Fruit fly (Drosophila melanogaster) whole organism, adult: ENCODE data around the gene t-Grip91.

Source experiments
- CG11617 ChIP-seq: fragments of 200-800 bp; sonication (Bioruptor generic); optimal IDR thresholded peaks from 2 replicates; lab custom pipeline; 2017; ENCODE audit warnings: mild to moderate bottlenecking, missing biosample characterization, missing genetic modification reagents, missing genetic modification characterization
- CG12768 ChIP-seq: fragments of 200-800 bp; sonication (Bioruptor generic); optimal IDR thresholded peaks from 2 replicates; lab custom pipeline; 2017; ENCODE audit warnings: missing biosample characterization, missing genetic modification characterization, mild to moderate bottlenecking, moderate library complexity, missing genetic modification reagents
- CG14711 ChIP-seq: fragments of 200-800 bp; sonication (Bioruptor generic); optimal IDR thresholded peaks from 2 replicates; lab custom pipeline; 2018; ENCODE audit warnings: missing biosample characterization, mild to moderate bottlenecking, missing genetic modification characterization, moderate library complexity
- CG1620 ChIP-seq: fragments of 200-800 bp; sonication (Bioruptor generic); optimal IDR thresholded peaks from 2 replicates; lab custom pipeline; 2016; ENCODE audit warnings: missing biosample characterization, missing genetic modification characterization
- CG33017 ChIP-seq: fragments of 200-800 bp; sonication (Bioruptor generic); optimal IDR thresholded peaks from 2 replicates; lab custom pipeline; 2018; ENCODE audit warnings: missing biosample characterization, mild to moderate bottlenecking, missing genetic modification characterization, moderate library complexity
- CG5204 ChIP-seq: fragments of 200-800 bp; sonication (Bioruptor generic); optimal IDR thresholded peaks from 2 replicates; lab custom pipeline; 2016; ENCODE audit warnings: missing biosample characterization, missing genetic modification characterization
- CG7045 ChIP-seq: fragments of 200-800 bp; sonication (Bioruptor generic); optimal IDR thresholded peaks from 2 replicates; lab custom pipeline; 2017; ENCODE audit warnings: missing biosample characterization, mild to moderate bottlenecking, missing genetic modification characterization
- CG7101 ChIP-seq: fragments of 200-800 bp; sonication (Bioruptor generic); optimal IDR thresholded peaks from 2 replicates; lab custom pipeline; 2018; ENCODE audit warnings: missing biosample characterization, mild to moderate bottlenecking, missing genetic modification characterization, moderate library complexity
- Clk ChIP-seq: fragments of 200-800 bp; sonication (Bioruptor generic); optimal IDR thresholded peaks from 2 replicates; lab custom pipeline; 2017; ENCODE audit warnings: missing biosample characterization, missing genetic modification characterization
- Crg-1 ChIP-seq: fragments of 200-800 bp; sonication (Bioruptor generic); optimal IDR thresholded peaks from 2 replicates; lab custom pipeline; 2016; ENCODE audit warnings: missing biosample characterization, missing genetic modification characterization
- Hr96 ChIP-seq: fragments of 200-800 bp; sonication (Bioruptor generic); optimal IDR thresholded peaks from 2 replicates; lab custom pipeline; 2016; ENCODE audit warnings: missing biosample characterization, missing genetic modification characterization
- Mnt ChIP-seq: fragments of 200-800 bp; sonication (Bioruptor generic); optimal IDR thresholded peaks from 2 replicates; lab custom pipeline; 2016; ENCODE audit warnings: missing biosample characterization, mild to moderate bottlenecking, missing genetic modification characterization
- bab1 ChIP-seq: fragments of 200-800 bp; sonication (Bioruptor generic); optimal IDR thresholded peaks from 3 replicates; lab custom pipeline; 2019; ENCODE audit warnings: missing biosample characterization, mild to moderate bottlenecking, missing genetic modification characterization, moderate library complexity
- cic ChIP-seq: fragments of 200-800 bp; sonication (Bioruptor generic); optimal IDR thresholded peaks from 2 replicates; lab custom pipeline; 2017; ENCODE audit warnings: missing biosample characterization, mild to moderate bottlenecking, missing genetic modification characterization, moderate library complexity
- cnc ChIP-seq, 2 experiments: fragments of >200 bp; optimal IDR thresholded peaks; 2 replicates each; lab custom pipeline; 2017
- kay ChIP-seq: fragments of 200-800 bp; sonication (Bioruptor generic); peaks from one replicate; lab custom pipeline; 2016; ENCODE audit warnings: missing biosample characterization, missing genetic modification characterization, borderline replicate concordance
- ovo ChIP-seq: fragments of 200-800 bp; sonication (Bioruptor generic); optimal IDR thresholded peaks from 2 replicates; lab custom pipeline; 2016; ENCODE audit warnings: missing biosample characterization, missing genetic modification characterization
- pad ChIP-seq: fragments of 200-800 bp; sonication (Bioruptor generic); optimal IDR thresholded peaks from 3 replicates; lab custom pipeline; 2017; ENCODE audit warnings: missing biosample characterization, missing genetic modification characterization, mild to moderate bottlenecking, moderate library complexity, missing genetic modification reagents
- tj ChIP-seq: fragments of 200-800 bp; sonication (Bioruptor generic); optimal IDR thresholded peaks from 3 replicates; lab custom pipeline; 2017; ENCODE audit warnings: missing biosample characterization, mild to moderate bottlenecking, missing genetic modification characterization, moderate library complexity
- toe ChIP-seq: fragments of 200-800 bp; sonication (Bioruptor generic); optimal IDR thresholded peaks from 2 replicates; lab custom pipeline; 2016; ENCODE audit warnings: missing biosample characterization, missing genetic modification characterization

The t-Grip91 gene

DNA sequence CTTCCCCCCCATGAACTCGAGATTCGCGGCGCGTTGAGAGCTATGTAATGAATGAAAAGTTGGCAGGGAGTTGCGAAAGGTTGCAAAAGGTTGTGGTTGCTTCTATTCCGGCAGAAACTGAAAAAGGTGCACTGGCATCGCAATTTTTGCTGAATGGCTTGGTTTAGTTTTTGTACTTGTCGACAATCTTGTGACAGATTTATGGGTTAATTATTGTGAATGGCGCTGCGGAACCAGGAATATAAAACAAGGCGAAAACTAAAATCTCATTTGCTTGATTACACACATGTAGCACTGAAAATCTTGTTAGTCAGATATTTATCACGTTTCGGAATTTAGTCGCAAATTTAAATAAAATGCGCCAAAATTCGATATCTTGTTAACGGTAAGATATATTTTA lies at the start of gene t-Grip91:
TSS of gene t-Grip91 (plus strand) at position 301 of the 400 bp plus-strand sequence.
- no peak for TF ChIP-seq CG33017
- TF ChIP-seq CG7045 (GFP tag; lab: Kevin White, UChicago) = no peak
- TF ChIP-seq CG5204 = no peak
- no peak for TF ChIP-seq CG7101 (tag; lab: Kevin White, UChicago)
- no peak for TF ChIP-seq CG11617 (GFP tag; lab: Kevin White, UChicago)
- no peak for TF ChIP-seq cnc (optimal IDR thresholded peaks at IDR 0.05; lab: Kevin White, UChicago)
- no peak for TF ChIP-seq pad (GFP tag; lab: Kevin White, UChicago)
- no peak for TF ChIP-seq bab1
- no peak for TF ChIP-seq Hr96 (GFP tag; lab: Kevin White, UChicago)
- no peak for TF ChIP-seq CG14711
- TF ChIP-seq Clk = no peak
- TF ChIP-seq cic (GFP tag; lab: Kevin White, UChicago) = no peak
- TF ChIP-seq Mnt (GFP tag; lab: Kevin White, UChicago) = no peak
- no peak for TF ChIP-seq toe (GFP tag; lab: Kevin White, UChicago)
- no peak for TF ChIP-seq ovo
- TF ChIP-seq CG12768 = no peak

DNA sequence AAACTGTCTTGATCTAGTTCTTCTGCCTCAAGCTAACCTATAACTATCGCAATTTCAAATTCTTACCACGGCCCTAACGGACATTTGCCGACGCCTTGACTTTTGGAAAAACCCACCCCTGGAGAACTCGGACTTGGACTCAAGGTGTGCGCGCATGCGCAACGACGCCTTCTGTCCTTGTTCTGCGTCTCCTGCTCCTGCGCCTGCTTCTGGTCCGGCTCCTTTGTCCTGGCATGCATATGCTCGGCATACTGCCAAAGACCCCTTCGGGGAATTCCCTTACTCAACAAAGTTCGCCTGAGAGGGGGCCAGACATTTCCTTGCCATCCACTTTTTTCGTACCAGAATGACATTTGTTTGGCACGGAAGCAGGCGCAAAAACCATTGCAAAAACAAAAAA lies 48.0 kb upstream of the t-Grip91 start:
- TF ChIP-seq tj (GFP tag; lab: Kevin White, UChicago) (no peak), Crg-1 (no peak), Mnt (GFP tag; lab: Kevin White, UChicago) (no peak), CG7045 (GFP tag; lab: Kevin White, UChicago) (no peak), kay (GFP tag; lab: Kevin White, UChicago) (no peak), CG14711 (no peak), bab1 (no peak), toe (GFP tag; lab: Kevin White, UChicago) (no peak), CG33017 (no peak), cnc (optimal IDR thresholded peaks at IDR 0.05; lab: Kevin White, UChicago) (no peak), CG7101 (tag; lab: Kevin White, UChicago) (no peak), CG5204 (no peak), CG11617 (GFP tag; lab: Kevin White, UChicago) (no peak), Clk (no peak), ovo (no peak), pad (GFP tag; lab: Kevin White, UChicago) (no peak), CG12768 (no peak)

DNA sequence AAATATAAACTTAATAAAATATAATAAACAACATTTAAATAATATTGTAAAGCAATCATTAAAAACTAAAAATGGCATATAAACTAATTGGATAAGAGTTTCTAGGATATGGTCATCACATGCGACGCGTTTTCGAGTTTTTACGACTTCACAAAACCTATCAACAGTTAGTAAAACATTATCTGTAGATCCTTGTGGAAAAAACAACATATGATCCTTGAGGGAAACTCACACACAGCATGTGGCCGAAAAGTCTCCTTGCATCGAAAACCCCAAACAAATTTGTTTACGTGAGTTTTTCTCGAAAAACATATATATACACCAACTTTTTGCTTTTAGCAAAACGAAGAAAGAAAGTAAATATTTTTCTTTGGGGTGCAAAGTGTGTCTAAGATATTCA lies 43.0 kb upstream of the t-Grip91 start:
- no peak for TF ChIP-seq kay (GFP tag; lab: Kevin White, UChicago)
- no peak for TF ChIP-seq CG14711
- TF ChIP-seq Mnt (GFP tag; lab: Kevin White, UChicago) = no peak

DNA sequence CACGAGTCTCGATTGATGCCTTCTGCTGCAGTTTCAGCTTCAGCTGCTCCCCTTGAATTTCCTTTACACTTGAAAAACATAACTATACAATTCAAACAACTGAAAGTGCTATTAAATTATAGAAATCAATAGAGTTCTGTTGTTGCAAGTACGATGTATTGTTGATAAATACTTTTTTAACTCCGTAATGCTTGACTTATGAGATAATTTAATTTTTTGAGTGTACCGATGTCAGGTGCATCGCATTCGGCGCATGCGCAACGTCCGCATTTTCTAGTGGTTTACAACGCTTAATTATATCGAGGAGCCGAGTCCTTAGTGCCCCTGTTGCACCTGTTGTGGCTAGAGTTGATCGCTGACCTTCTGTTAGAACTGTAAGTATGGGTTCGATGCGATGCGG lies 42.5 kb upstream of the t-Grip91 start:
- TF ChIP-seq CG11617 (GFP tag; lab: Kevin White, UChicago) (no peak), ovo (no peak), pad (GFP tag; lab: Kevin White, UChicago) (no peak), cic (GFP tag; lab: Kevin White, UChicago) (no peak), CG33017 (no peak), CG12768 (no peak), CG1620 (GFP tag; lab: Kevin White, UChicago) (no peak), cnc (optimal IDR thresholded peaks at IDR 0.05; lab: Kevin White, UChicago) (no peak), CG5204 (no peak), Crg-1 (no peak), Hr96 (GFP tag; lab: Kevin White, UChicago) (no peak), tj (GFP tag; lab: Kevin White, UChicago) (no peak), kay (GFP tag; lab: Kevin White, UChicago) (no peak), CG7101 (tag; lab: Kevin White, UChicago) (no peak), bab1 (no peak)

DNA sequence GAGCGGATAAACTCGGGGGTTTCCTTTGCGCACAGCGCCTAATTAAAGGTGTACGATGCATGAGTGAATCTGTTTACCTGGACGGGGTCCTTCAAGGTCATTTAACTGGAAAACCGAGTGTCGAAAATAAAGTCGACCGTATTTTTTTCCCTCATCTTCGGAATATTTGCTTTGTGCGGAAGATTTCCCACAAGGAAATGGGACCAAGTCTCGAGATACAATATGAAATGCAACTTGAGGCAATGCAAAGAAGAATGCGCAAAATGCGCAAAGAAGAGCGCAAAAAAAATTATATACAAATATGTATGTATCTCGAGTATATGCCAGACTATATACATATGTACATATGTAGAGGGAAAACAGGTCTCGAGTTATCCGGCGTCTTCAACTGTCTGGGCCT lies 40.9 kb upstream of the t-Grip91 start:
- no peak for TF ChIP-seq Crg-1
- no peak for TF ChIP-seq bab1
- TF ChIP-seq CG1620 (GFP tag; lab: Kevin White, UChicago) = no peak
- no peak for TF ChIP-seq CG33017
- no peak for TF ChIP-seq CG7101 (tag; lab: Kevin White, UChicago)
- TF ChIP-seq CG11617 (GFP tag; lab: Kevin White, UChicago) = no peak
- TF ChIP-seq kay (GFP tag; lab: Kevin White, UChicago) = no peak
- TF ChIP-seq toe (GFP tag; lab: Kevin White, UChicago) = no peak
- no peak for TF ChIP-seq CG14711
- TF ChIP-seq CG12768 = no peak
- TF ChIP-seq CG5204 = no peak
- no peak for TF ChIP-seq tj (GFP tag; lab: Kevin White, UChicago)
- no peak for TF ChIP-seq cic (GFP tag; lab: Kevin White, UChicago)
- no peak for TF ChIP-seq Hr96 (GFP tag; lab: Kevin White, UChicago)
- no peak for TF ChIP-seq CG7045 (GFP tag; lab: Kevin White, UChicago)
- no peak for TF ChIP-seq Clk

DNA sequence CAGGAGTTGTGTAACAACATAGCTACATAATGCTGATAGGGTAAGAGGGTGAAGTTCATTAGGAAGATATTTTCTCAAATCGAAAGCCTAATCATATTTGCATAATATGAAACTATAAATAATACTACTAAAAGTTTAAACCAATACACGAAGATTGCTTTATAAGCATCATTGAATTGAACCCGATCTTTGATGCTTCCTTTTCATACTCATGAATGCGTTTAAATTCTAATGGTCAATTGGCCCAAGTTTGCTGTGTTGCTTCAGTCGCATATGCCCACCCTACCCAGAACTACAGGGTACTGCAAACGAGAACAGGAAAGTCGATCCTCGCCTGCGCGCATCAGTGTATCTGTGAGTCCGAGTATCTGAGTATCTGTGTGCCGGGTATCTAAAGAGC lies 40.3 kb upstream of the t-Grip91 start:
- TF ChIP-seq ovo = no peak
- no peak for TF ChIP-seq CG7045 (GFP tag; lab: Kevin White, UChicago)
- no peak for TF ChIP-seq cnc (optimal IDR thresholded peaks at IDR 0.05; lab: Kevin White, UChicago)
- TF ChIP-seq pad (GFP tag; lab: Kevin White, UChicago) = no peak
- no peak for TF ChIP-seq CG7101 (tag; lab: Kevin White, UChicago)
- no peak for TF ChIP-seq cic (GFP tag; lab: Kevin White, UChicago)
- no peak for TF ChIP-seq toe (GFP tag; lab: Kevin White, UChicago)
- TF ChIP-seq Clk = no peak
- no peak for TF ChIP-seq Mnt (GFP tag; lab: Kevin White, UChicago)
